Worm (Caenorhabditis elegans) whole organism, L1 larva: ENCODE data around the gene islo-1.

Source experiments
- C04F5.9 ChIP-seq: sonication (generic microtip); optimal IDR thresholded peaks from 2 replicates; lab custom pipeline; 2016; ENCODE audit warnings: missing genetic modification characterization, missing compliant biosample characterization
- C16A3.4 ChIP-seq: fragments of 150-350 bp; optimal IDR thresholded peaks from 2 replicates; lab custom pipeline; 2014; ENCODE audit warnings: missing biosample characterization, missing genetic modification characterization
- aly-2 ChIP-seq: fragments of 150-350 bp; optimal IDR thresholded peaks from 2 replicates; lab custom pipeline; 2014; ENCODE audit warnings: missing biosample characterization, missing genetic modification characterization
- blmp-1 ChIP-seq: fragments of 150-350 bp; optimal IDR thresholded peaks from 2 replicates; lab custom pipeline; 2014; ENCODE audit warnings: missing biosample characterization, missing genetic modification characterization
- dpl-1 ChIP-seq, 3 experiments: fragments of 150-350 bp in 2 of 3; sonication (generic microtip) in 1 of 3; optimal IDR thresholded peaks; 2 replicates each; lab custom pipeline; 2014 to 2017; ENCODE audit warnings: missing biosample characterization in 3 of 3, missing genetic modification characterization in 3 of 3, missing genetic modification reagents in 3 of 3
- dsc-1 ChIP-seq: sonication (generic microtip); optimal IDR thresholded peaks from 2 replicates; lab custom pipeline; 2016; ENCODE audit warnings: mild to moderate bottlenecking, missing genetic modification characterization, missing compliant biosample characterization
- efl-1 ChIP-seq, 4 experiments: fragments of 150-350 bp; optimal IDR thresholded peaks in 3 of 4; peaks in 1 of 4; 1 replicate in 1 of 4; 2 replicates in 3 of 4; lab custom pipeline; 2014; ENCODE audit warnings: missing biosample characterization in 2 of 4, missing genetic modification characterization in 2 of 4, missing genetic modification reagents in 2 of 4
- egl-27 ChIP-seq, 2 experiments: fragments of 150-350 bp in 1 of 2; sonication (generic microtip); optimal IDR thresholded peaks; 3 replicates each; lab custom pipeline; 2017 to 2018; ENCODE audit warnings: missing biosample characterization in 2 of 2, missing genetic modification characterization in 2 of 2, missing genetic modification reagents in 2 of 2
- elt-2 ChIP-seq: sonication (generic microtip); optimal IDR thresholded peaks from 2 replicates; lab custom pipeline; 2016; ENCODE audit warnings: missing genetic modification characterization, mild to moderate bottlenecking, inconsistent platforms, missing compliant biosample characterization, missing genetic modification reagents
- elt-3 ChIP-seq, 6 experiments: fragments of 150-350 bp in 1 of 6; sonication (generic microtip); optimal IDR thresholded peaks; 2 replicates each; lab custom pipeline; 2017 to 2018; ENCODE audit warnings: missing biosample characterization in 6 of 6, missing genetic modification characterization in 6 of 6, inconsistent platforms in 1 of 6
- ets-5 ChIP-seq: fragments of 200-800 bp; sonication (Bioruptor generic); IDR thresholded peaks from 2 replicates; pipeline ENCODE4 v1.3.6; 2022; ENCODE audit warnings: missing genetic modification characterization, missing compliant biosample characterization
- fos-1 ChIP-seq: fragments of 150-350 bp; optimal IDR thresholded peaks from 2 replicates; lab custom pipeline; 2014; ENCODE audit warnings: missing biosample characterization, missing genetic modification characterization
- irx-1 ChIP-seq: sonication (generic microtip); optimal IDR thresholded peaks from 2 replicates; lab custom pipeline; 2016; ENCODE audit warnings: missing genetic modification characterization, missing compliant biosample characterization
- jun-1 ChIP-seq: fragments of 150-350 bp; optimal IDR thresholded peaks from 2 replicates; lab custom pipeline; 2014; ENCODE audit warnings: missing biosample characterization, missing genetic modification reagents, missing genetic modification characterization
- lin-13 ChIP-seq: fragments of 150-350 bp; optimal IDR thresholded peaks from 2 replicates; lab custom pipeline; 2014; ENCODE audit warnings: missing biosample characterization, missing genetic modification reagents, missing genetic modification characterization
- lin-14 ChIP-seq: fragments of 200-800 bp; sonication (Bioruptor generic); optimal IDR thresholded peaks from 2 replicates; lab custom pipeline; 2018; ENCODE audit warnings: mild to moderate bottlenecking, missing genetic modification characterization, moderate library complexity, missing compliant biosample characterization
- lin-15B ChIP-seq: fragments of 150-350 bp; sonication (generic microtip); optimal IDR thresholded peaks from 3 replicates; lab custom pipeline; 2014; ENCODE audit warnings: missing biosample characterization, missing genetic modification characterization
- lin-35 ChIP-seq, 2 experiments: fragments of 150-350 bp; optimal IDR thresholded peaks; 2 replicates each; lab custom pipeline; 2014; ENCODE audit warnings: missing biosample characterization in 2 of 2, missing genetic modification characterization in 2 of 2, missing genetic modification reagents in 2 of 2
- lir-3 ChIP-seq: sonication (generic microtip); optimal IDR thresholded peaks from 2 replicates; lab custom pipeline; 2016; ENCODE audit warnings: mild to moderate bottlenecking, missing genetic modification characterization, moderate library complexity, missing compliant biosample characterization; ENCODE audit not compliant: poor library complexity
- lsy-2 ChIP-seq, 2 experiments: fragments of 150-350 bp; optimal IDR thresholded peaks; 2 replicates each; lab custom pipeline; 2014; ENCODE audit warnings: missing biosample characterization in 2 of 2, missing genetic modification characterization in 2 of 2
- mab-9 ChIP-seq: fragments of 200-800 bp; sonication (Bioruptor generic); IDR thresholded peaks from 2 replicates; pipeline ENCODE4 v1.3.6; 2022; ENCODE audit warnings: missing genetic modification reagents, missing genetic modification characterization, missing compliant biosample characterization
- mdl-1 ChIP-seq, 2 experiments: fragments of 150-350 bp; optimal IDR thresholded peaks; 2 replicates each; lab custom pipeline; 2014 to 2017; ENCODE audit warnings: missing biosample characterization in 2 of 2, missing genetic modification characterization in 2 of 2, inconsistent platforms in 1 of 2
- mef-2 ChIP-seq: fragments of 150-350 bp; optimal IDR thresholded peaks from 2 replicates; lab custom pipeline; 2014; ENCODE audit warnings: missing biosample characterization, missing genetic modification characterization
- mep-1 ChIP-seq: fragments of 150-350 bp; optimal IDR thresholded peaks from 2 replicates; lab custom pipeline; 2014; ENCODE audit warnings: missing biosample characterization, missing genetic modification characterization
- nhr-19 ChIP-seq: fragments of 200-800 bp; sonication (Bioruptor generic); conservative IDR thresholded peaks from 2 replicates; pipeline ENCODE4 v1.3.6; 2022; ENCODE audit warnings: missing genetic modification characterization, missing compliant biosample characterization
- nhr-20 ChIP-seq: sonication (generic microtip); optimal IDR thresholded peaks from 2 replicates; lab custom pipeline; 2016; ENCODE audit warnings: mild to moderate bottlenecking, missing genetic modification characterization, missing compliant biosample characterization
- nhr-28 ChIP-seq: fragments of 150-350 bp; optimal IDR thresholded peaks from 2 replicates; lab custom pipeline; 2014; ENCODE audit warnings: missing biosample characterization, missing genetic modification characterization
- nhr-47 ChIP-seq: sonication (generic microtip); optimal IDR thresholded peaks from 2 replicates; lab custom pipeline; 2016; ENCODE audit warnings: mild to moderate bottlenecking, missing genetic modification characterization, moderate library complexity, missing compliant biosample characterization
- nhr-71 ChIP-seq: sonication (generic microtip); optimal IDR thresholded peaks from 2 replicates; lab custom pipeline; 2016; ENCODE audit warnings: mild to moderate bottlenecking, missing genetic modification characterization, moderate library complexity, missing compliant biosample characterization
- nhr-76 ChIP-seq: sonication (generic microtip); optimal IDR thresholded peaks from 2 replicates; lab custom pipeline; 2017; ENCODE audit warnings: missing biosample characterization, missing genetic modification characterization
- nhr-85 ChIP-seq: sonication (generic microtip); peaks from one replicate; lab custom pipeline; 2016; ENCODE audit warnings: missing genetic modification characterization, inconsistent platforms, missing compliant biosample characterization
- nhr-90 ChIP-seq: sonication (generic microtip); optimal IDR thresholded peaks from 2 replicates; lab custom pipeline; 2016; ENCODE audit warnings: mild to moderate bottlenecking, missing genetic modification characterization, missing compliant biosample characterization; ENCODE audit not compliant: poor library complexity
- rnt-1 ChIP-seq: sonication (generic microtip); optimal IDR thresholded peaks from 2 replicates; lab custom pipeline; 2016; ENCODE audit warnings: mild to moderate bottlenecking, missing genetic modification characterization, moderate library complexity, missing compliant biosample characterization
- skn-1 ChIP-seq: fragments of 150-350 bp; optimal IDR thresholded peaks from 2 replicates; lab custom pipeline; 2014; ENCODE audit warnings: missing biosample characterization, missing genetic modification characterization
- snpc-4 ChIP-seq: fragments of 150-350 bp; optimal IDR thresholded peaks from 2 replicates; lab custom pipeline; 2014; ENCODE audit warnings: missing biosample characterization, missing genetic modification characterization
- snu-23 ChIP-seq: sonication (generic microtip); optimal IDR thresholded peaks from 2 replicates; lab custom pipeline; 2016; ENCODE audit warnings: missing genetic modification characterization, missing compliant biosample characterization
- swsn-7 ChIP-seq: sonication (generic microtip); optimal IDR thresholded peaks from 2 replicates; lab custom pipeline; 2016; ENCODE audit warnings: missing genetic modification characterization, missing compliant biosample characterization
- unc-62 ChIP-seq: fragments of 150-350 bp; optimal IDR thresholded peaks from 2 replicates; lab custom pipeline; 2014; ENCODE audit warnings: missing biosample characterization, missing genetic modification reagents, missing genetic modification characterization
- unc-98 ChIP-seq: fragments of 200-800 bp; sonication (Bioruptor generic); IDR thresholded peaks from 2 replicates; pipeline ENCODE4 v1.3.6; 2022; ENCODE audit warnings: missing genetic modification characterization, missing compliant biosample characterization
- vab-15 ChIP-seq: sonication (generic microtip); optimal IDR thresholded peaks from 2 replicates; lab custom pipeline; 2017; ENCODE audit warnings: missing genotype, mild to moderate bottlenecking, missing genetic modification characterization, missing compliant biosample characterization
- zag-1 ChIP-seq: fragments of 150-350 bp; optimal IDR thresholded peaks from 2 replicates; lab custom pipeline; 2014; ENCODE audit warnings: missing biosample characterization, missing genetic modification characterization

islo-1 gene

ce11 chrIV:8144341-8144740 is 8.2 kb downstream of the islo-1 start:
- TF ChIP-seq egl-27 (tag; optimal IDR thresholded peaks at IDR 0.05; lab: Kevin White, UChicago) (no peak), dsc-1 (peak; percentile 65), snpc-4 (tag; lab: Kevin White, UChicago) (no peak)

ce11 chrIV:8146283-8146682 is 10.1 kb downstream of the islo-1 start:
- no peak for TF ChIP-seq nhr-28 (tag; lab: Kevin White, UChicago)
- peak; percentile 34 for TF ChIP-seq mep-1 (tag; lab: Kevin White, UChicago)
- TF ChIP-seq vab-15 = no peak
- TF ChIP-seq rnt-1 (tag; lab: Kevin White, UChicago) = no peak
- peak; percentile 76 for TF ChIP-seq snu-23 (GFP tag; lab: Kevin White, UChicago)
- TF ChIP-seq nhr-19 (GFP tag; lab: Robert Waterston, UW) = peak; percentile 17; the same call in 1 of the 2 replicates
- no peak for TF ChIP-seq ets-5 (GFP tag; lab: Robert Waterston, UW)
- peak; percentile 14 to 46 for TF ChIP-seq lsy-2 (tag; optimal IDR thresholded peaks at IDR 0.05; lab: Kevin White, UChicago)
- TF ChIP-seq lin-35 (GFP tag; optimal IDR thresholded peaks at IDR 0.05; lab: Kevin White, UChicago) = peak in 1 of 2 experiments; percentile 74
- TF ChIP-seq C16A3.4 (tag; lab: Kevin White, UChicago) = peak; percentile 31
- TF ChIP-seq lin-14 (GFP tag; lab: Kevin White, UChicago) = peak; percentile 86
- TF ChIP-seq jun-1 (tag; lab: Kevin White, UChicago) = no peak
- TF ChIP-seq fos-1 = no peak
- peak in 2 of 6 experiments; percentile 34 to 64 for TF ChIP-seq elt-3 (tag; optimal IDR thresholded peaks at IDR 0.05; lab: Kevin White, UChicago)
- TF ChIP-seq unc-62 (GFP tag; lab: Kevin White, UChicago) = no peak
- no peak for TF ChIP-seq zag-1 (tag; lab: Kevin White, UChicago)
- no peak for TF ChIP-seq aly-2
- no peak for TF ChIP-seq C04F5.9 (tag; lab: Kevin White, UChicago)
- TF ChIP-seq skn-1 (tag; lab: Kevin White, UChicago) = peak; percentile 40
- TF ChIP-seq swsn-7 = peak; percentile 11
- peak; percentile 51 for TF ChIP-seq nhr-90
- no peak for TF ChIP-seq snpc-4 (tag; lab: Kevin White, UChicago)
- TF ChIP-seq nhr-76 = no peak
- peak; percentile 28 for TF ChIP-seq elt-2 (tag; lab: Kevin White, UChicago)
- peak; percentile 45 for TF ChIP-seq blmp-1
- no peak for TF ChIP-seq mef-2 (tag; lab: Kevin White, UChicago)
- peak; percentile 17 for TF ChIP-seq lir-3
- TF ChIP-seq irx-1 (tag; lab: Kevin White, UChicago) = peak; percentile 11
- TF ChIP-seq nhr-20 (tag; lab: Kevin White, UChicago) = peak; percentile 75
- TF ChIP-seq nhr-71 = peak; percentile 65
- TF ChIP-seq dpl-1 (GFP tag; optimal IDR thresholded peaks at IDR 0.05; lab: Kevin White, UChicago) = peak in 1 of 3 experiments; percentile 29
- TF ChIP-seq mdl-1 (tag; optimal IDR thresholded peaks at IDR 0.05; lab: Kevin White, UChicago) = peak in 1 of 2 experiments; percentile 71
- TF ChIP-seq nhr-85 (tag; lab: Kevin White, UChicago) = peak; percentile 94
- peak; percentile 23 for TF ChIP-seq nhr-47
- peak in 1 of 2 experiments; percentile 33 for TF ChIP-seq efl-1 (optimal IDR thresholded peaks at IDR 0.05; lab: Kevin White, UChicago)
- no peak for TF ChIP-seq efl-1 (GFP tag; optimal IDR thresholded peaks at IDR 0.05 in 1 of 2; lab: Kevin White, UChicago)
- no peak for TF ChIP-seq lin-13 (GFP tag; lab: Kevin White, UChicago)
- TF ChIP-seq unc-98 = no peak
- no peak for TF ChIP-seq mab-9 (GFP tag; lab: Robert Waterston, UW)
- TF ChIP-seq lin-15B (tag; lab: Kevin White, UChicago) = no peak
